Fruit fly (Drosophila melanogaster) whole organism, pupa: Measurements from ENCODE around the gene Prx2.

Source experiments
- CG10348 ChIP-seq: fragments of 200-800 bp; sonication (Bioruptor generic); IDR thresholded peaks from 2 replicates; pipeline ENCODE4 v1.3.6; 2022; ENCODE audit warnings: missing biosample characterization, missing genetic modification characterization
- D1 ChIP-seq: fragments of 200-800 bp; sonication (Bioruptor generic); optimal IDR thresholded peaks from 2 replicates; lab custom pipeline; 2018; ENCODE audit warnings: missing biosample characterization, mild to moderate bottlenecking, missing genetic modification characterization, moderate library complexity
- rn ChIP-seq: fragments of 200-800 bp; sonication (Bioruptor generic); IDR thresholded peaks from 2 replicates; pipeline ENCODE4 v1.3.6; 2022; ENCODE audit warnings: missing biosample characterization, missing genetic modification characterization

DNA sequence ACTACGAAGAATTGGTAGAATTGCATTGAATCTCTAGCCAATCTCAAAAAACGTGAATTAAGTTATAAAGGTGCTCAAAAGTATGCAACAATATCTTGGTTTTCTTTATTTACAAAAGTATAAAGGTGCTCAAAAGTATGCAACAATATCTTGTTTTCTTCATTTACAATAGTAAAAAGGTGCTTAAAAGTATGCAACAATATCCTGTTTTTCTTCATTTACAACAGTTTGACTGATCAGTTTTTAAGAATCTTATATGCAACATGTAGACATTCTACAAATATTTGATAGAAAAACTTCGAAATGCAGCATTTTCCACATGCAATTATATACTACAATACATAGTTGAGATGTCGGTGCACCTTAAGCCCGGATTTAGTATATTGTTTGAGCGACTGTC lies 17.4 kb downstream of the Prx2 start:
- TF ChIP-seq CG10348 (GFP tag; lab: Robert Waterston, UW) (no peak), D1 (tag; lab: Kevin White, UChicago) (no peak), rn (no peak)
